Worm (Caenorhabditis elegans) whole organism, L1 larva: Measurements from ENCODE around the gene cnc-11.

Source experiments
- C16A3.4 ChIP-seq: fragments of 150-350 bp; optimal IDR thresholded peaks from 2 replicates; lab custom pipeline; 2014; ENCODE audit warnings: missing biosample characterization, missing genetic modification characterization
- ama-1 ChIP-seq: fragments of 150-350 bp; optimal IDR thresholded peaks from 2 replicates; lab custom pipeline; 2014
- dpl-1 ChIP-seq, 3 experiments: fragments of 150-350 bp in 2 of 3; sonication (generic microtip) in 1 of 3; optimal IDR thresholded peaks; 2 replicates each; lab custom pipeline; 2014 to 2017; ENCODE audit warnings: missing biosample characterization in 3 of 3, missing genetic modification characterization in 3 of 3, missing genetic modification reagents in 3 of 3
- fkh-8 ChIP-seq: sonication (generic microtip); optimal IDR thresholded peaks from 2 replicates; lab custom pipeline; 2016; ENCODE audit warnings: mild to moderate bottlenecking, missing genetic modification characterization, missing compliant biosample characterization
- fos-1 ChIP-seq: fragments of 150-350 bp; optimal IDR thresholded peaks from 2 replicates; lab custom pipeline; 2014; ENCODE audit warnings: missing biosample characterization, missing genetic modification characterization
- lin-13 ChIP-seq: fragments of 150-350 bp; optimal IDR thresholded peaks from 2 replicates; lab custom pipeline; 2014; ENCODE audit warnings: missing biosample characterization, missing genetic modification reagents, missing genetic modification characterization
- lsy-2 ChIP-seq, 2 experiments: fragments of 150-350 bp; optimal IDR thresholded peaks; 2 replicates each; lab custom pipeline; 2014; ENCODE audit warnings: missing biosample characterization in 2 of 2, missing genetic modification characterization in 2 of 2
- mep-1 ChIP-seq: fragments of 150-350 bp; optimal IDR thresholded peaks from 2 replicates; lab custom pipeline; 2014; ENCODE audit warnings: missing biosample characterization, missing genetic modification characterization
- nhr-90 ChIP-seq: sonication (generic microtip); optimal IDR thresholded peaks from 2 replicates; lab custom pipeline; 2016; ENCODE audit warnings: mild to moderate bottlenecking, missing genetic modification characterization, missing compliant biosample characterization; ENCODE audit not compliant: poor library complexity
- unc-130 ChIP-seq: fragments of 150-350 bp; optimal IDR thresholded peaks from 2 replicates; lab custom pipeline; 2017; ENCODE audit warnings: missing biosample characterization, missing genetic modification characterization, inconsistent platforms
- unc-62 ChIP-seq: fragments of 150-350 bp; optimal IDR thresholded peaks from 2 replicates; lab custom pipeline; 2014; ENCODE audit warnings: missing biosample characterization, missing genetic modification reagents, missing genetic modification characterization
- unc-98 ChIP-seq: fragments of 200-800 bp; sonication (Bioruptor generic); IDR thresholded peaks from 2 replicates; pipeline ENCODE4 v1.3.6; 2022; ENCODE audit warnings: missing genetic modification characterization, missing compliant biosample characterization
- zag-1 ChIP-seq: fragments of 150-350 bp; optimal IDR thresholded peaks from 2 replicates; lab custom pipeline; 2014; ENCODE audit warnings: missing biosample characterization, missing genetic modification characterization
- ztf-11 ChIP-seq, 2 experiments: sonication (generic microtip); optimal IDR thresholded peaks; 2 replicates each; lab custom pipeline; 2016 to 2017; ENCODE audit warnings: missing genetic modification characterization in 2 of 2, missing biosample characterization in 1 of 2, missing compliant biosample characterization in 1 of 2

- TF ChIP-seq unc-130 (tag; lab: Kevin White, UChicago) = no peak
- TF ChIP-seq dpl-1 (GFP tag; optimal IDR thresholded peaks at IDR 0.05; lab: Kevin White, UChicago) = peak in 1 of 3 experiments; percentile 30
- no peak for TF ChIP-seq unc-62 (GFP tag; lab: Kevin White, UChicago)
- TF ChIP-seq mep-1 (tag; lab: Kevin White, UChicago) = no peak
- no peak for TF ChIP-seq unc-98 (GFP tag; lab: Robert Waterston, UW)
- peak; percentile 10 for TF ChIP-seq C16A3.4
- no peak for TF ChIP-seq ztf-11 (tag; optimal IDR thresholded peaks at IDR 0.05; lab: Kevin White, UChicago)
- TF ChIP-seq lsy-2 (tag; optimal IDR thresholded peaks at IDR 0.05; lab: Kevin White, UChicago) = peak in 1 of 2 experiments; percentile 3
- no peak for TF ChIP-seq lin-13 (GFP tag; lab: Kevin White, UChicago)
- no peak for TF ChIP-seq zag-1 (tag; lab: Kevin White, UChicago)
- TF ChIP-seq fkh-8 (tag; lab: Kevin White, UChicago) = peak; percentile 55
- no peak for TF ChIP-seq ama-1 (lab: Kevin White, UChicago)
- TF ChIP-seq nhr-90 (tag; lab: Kevin White, UChicago) = no peak
- no peak for TF ChIP-seq fos-1 (tag; lab: Kevin White, UChicago)
Measured at ce11 chrV:1466949-1467348, 24.8 kb downstream of the cnc-11 start.
